Fruit fly (Drosophila melanogaster) whole organism, pupa: ENCODE data around the gene wam.

ENCODE experiments used
- CG13204 ChIP-seq: fragments of 200-800 bp; sonication (Bioruptor generic); optimal IDR thresholded peaks from 2 replicates; lab custom pipeline; 2018; ENCODE audit warnings: missing biosample characterization, mild to moderate bottlenecking, missing genetic modification characterization, moderate library complexity
- CG14655 ChIP-seq: fragments of 200-800 bp; sonication (Bioruptor generic); optimal IDR thresholded peaks from 3 replicates; lab custom pipeline; 2017; ENCODE audit warnings: mild to moderate bottlenecking, missing biosample characterization, missing genetic modification reagents, missing genetic modification characterization
- CG15710 ChIP-seq: fragments of 200-800 bp; sonication (Bioruptor generic); optimal IDR thresholded peaks from 2 replicates; lab custom pipeline; 2018; ENCODE audit warnings: missing biosample characterization, mild to moderate bottlenecking, missing genetic modification characterization, moderate library complexity
- CG8159 ChIP-seq: fragments of 200-800 bp; sonication (Bioruptor generic); optimal IDR thresholded peaks from 3 replicates; lab custom pipeline; 2018; ENCODE audit warnings: missing biosample characterization, mild to moderate bottlenecking, missing genetic modification characterization, moderate library complexity
- CG8301 ChIP-seq: fragments of 200-800 bp; sonication (Bioruptor generic); optimal IDR thresholded peaks from 2 replicates; lab custom pipeline; 2018; ENCODE audit warnings: missing biosample characterization, mild to moderate bottlenecking, missing genetic modification characterization
- D1 ChIP-seq: fragments of 200-800 bp; sonication (Bioruptor generic); optimal IDR thresholded peaks from 2 replicates; lab custom pipeline; 2018; ENCODE audit warnings: missing biosample characterization, mild to moderate bottlenecking, missing genetic modification characterization, moderate library complexity
- EcR ChIP-seq: fragments of 200-800 bp; sonication (Bioruptor generic); optimal IDR thresholded peaks from 3 replicates; lab custom pipeline; 2019; ENCODE audit warnings: missing biosample characterization, missing genetic modification characterization, mild to moderate bottlenecking, moderate library complexity, missing genetic modification reagents
- Ets98B ChIP-seq: fragments of 200-800 bp; sonication (Bioruptor generic); IDR thresholded peaks from 2 replicates; pipeline ENCODE4 v1.3.6; 2022; ENCODE audit warnings: missing biosample characterization, missing genetic modification characterization
- Pif1A ChIP-seq: fragments of 200-800 bp; sonication (Bioruptor generic); optimal IDR thresholded peaks from 3 replicates; lab custom pipeline; 2016; ENCODE audit warnings: missing biosample characterization, missing genetic modification characterization
- gl ChIP-seq: fragments of 200-800 bp; sonication (Bioruptor generic); optimal IDR thresholded peaks from 2 replicates; lab custom pipeline; 2018; ENCODE audit warnings: missing biosample characterization, mild to moderate bottlenecking, missing genetic modification characterization

DNA sequence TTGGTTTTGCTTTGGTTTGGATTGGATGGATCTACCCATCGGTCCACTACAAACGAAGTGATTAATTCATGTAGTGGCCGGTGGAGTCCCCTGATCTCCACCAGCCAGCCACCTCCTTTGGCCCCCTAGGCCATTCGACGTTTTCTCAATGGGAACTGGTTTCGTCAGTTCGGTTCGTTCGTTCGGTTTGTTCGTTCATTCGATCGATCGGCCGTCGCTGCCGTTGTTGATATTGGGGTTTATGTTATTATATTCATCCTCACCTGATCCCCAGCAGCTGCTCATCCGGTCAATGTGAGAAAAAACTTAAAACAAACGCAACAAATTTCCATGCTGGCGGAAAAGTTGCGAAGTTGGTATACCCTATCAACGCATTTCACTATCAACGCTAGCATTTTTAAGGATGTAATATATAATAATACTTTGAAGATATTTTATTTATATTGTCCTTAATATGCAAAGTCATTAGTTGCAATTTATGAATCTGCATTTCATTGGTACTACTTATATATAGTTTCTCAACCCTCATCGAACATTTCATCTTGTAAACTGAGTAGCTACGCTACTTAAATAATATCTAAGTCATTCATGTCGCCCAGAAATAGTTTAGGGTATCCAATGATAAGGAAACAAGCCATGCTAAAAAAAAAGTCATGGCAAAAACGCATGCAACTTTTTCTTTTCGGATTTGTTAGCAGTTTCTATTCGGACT, 35.9 kb upstream of the wam start:
- TF ChIP-seq CG8301 (tag; lab: Kevin White, UChicago) (peak; percentile 64), EcR (GFP tag; lab: Kevin White, UChicago) (peak; percentile 48), Pif1A (GFP tag; lab: Kevin White, UChicago) (peak; percentile 10), CG15710 (tag; lab: Kevin White, UChicago) (no peak), Ets98B (GFP tag; lab: Robert Waterston, UW) (no peak), CG14655 (GFP tag; lab: Kevin White, UChicago) (peak; percentile 55), D1 (tag; lab: Kevin White, UChicago) (no peak), CG13204 (GFP tag; lab: Kevin White, UChicago) (peak; percentile 49), gl (tag; lab: Kevin White, UChicago) (no peak), CG8159 (tag; lab: Kevin White, UChicago) (peak; percentile 6)
